Worm (Caenorhabditis elegans) whole organism, young adult: ENCODE results near the gene sri-36.
"Not testable (repeated sequence)": the region's sequence is repeated elsewhere in the genome, so short reads cannot be mapped to it uniquely, and the experiment has no call there.

Source experiments
- C17E4.6 ChIP-seq: fragments of 200-800 bp; sonication (Bioruptor generic); IDR thresholded peaks from 2 replicates; pipeline ENCODE4 v1.3.6; 2022; ENCODE audit warnings: missing genetic modification reagents, missing genetic modification characterization, missing compliant biosample characterization
- D2030.7 ChIP-seq: fragments of 200-800 bp; sonication (Bioruptor generic); IDR thresholded peaks from 2 replicates; pipeline ENCODE4 v1.3.6; 2022; ENCODE audit warnings: missing genetic modification reagents, missing genetic modification characterization, missing compliant biosample characterization
- F49E8.2 ChIP-seq: sonication (generic microtip); optimal IDR thresholded peaks from 3 replicates; lab custom pipeline; 2017; ENCODE audit warnings: missing genetic modification characterization, mild to moderate bottlenecking, missing compliant biosample characterization, antibody characterized with exemption, moderate library complexity; ENCODE audit not compliant: insufficient read depth
- F57A8.1 ChIP-seq: fragments of 200-800 bp; sonication (Bioruptor generic); optimal IDR thresholded peaks from 2 replicates; lab custom pipeline; 2018; ENCODE audit warnings: mild to moderate bottlenecking, missing genetic modification characterization, moderate library complexity, missing compliant biosample characterization
- ama-1 ChIP-seq, 3 experiments: fragments of 150-350 bp in 1 of 3; sonication (generic microtip) in 2 of 3; optimal IDR thresholded peaks; 2 replicates each; lab custom pipeline; 2014 to 2018; ENCODE audit warnings: missing biosample characterization in 2 of 3, missing genetic modification characterization in 2 of 3, missing genetic modification reagents in 2 of 3
- athp-1 ChIP-seq: sonication (generic microtip); optimal IDR thresholded peaks from 2 replicates; lab custom pipeline; 2017; ENCODE audit warnings: mild to moderate bottlenecking, missing genetic modification characterization, missing compliant biosample characterization
- attf-6 ChIP-seq: fragments of 200-800 bp; sonication (Bioruptor generic); IDR thresholded peaks from 2 replicates; pipeline ENCODE4 v1.3.6; 2022; ENCODE audit warnings: missing genetic modification reagents, missing genetic modification characterization, missing compliant biosample characterization
- ceh-100 ChIP-seq: fragments of 200-800 bp; sonication (Bioruptor generic); IDR thresholded peaks from 2 replicates; pipeline ENCODE4 v1.3.6; 2022; ENCODE audit warnings: missing genetic modification reagents, missing genetic modification characterization, missing compliant biosample characterization
- ceh-91 ChIP-seq: fragments of 200-800 bp; sonication (Bioruptor generic); IDR thresholded peaks from 2 replicates; pipeline ENCODE4 v1.3.6; 2022; ENCODE audit warnings: missing genetic modification reagents, missing genetic modification characterization, missing compliant biosample characterization
- dox-1 ChIP-seq: fragments of 200-800 bp; sonication (Bioruptor generic); IDR thresholded peaks from 2 replicates; pipeline ENCODE4 v1.3.6; 2022; ENCODE audit warnings: missing genetic modification reagents, missing genetic modification characterization, missing compliant biosample characterization
- egrh-3 ChIP-seq: fragments of 200-800 bp; sonication (Bioruptor generic); IDR thresholded peaks from 2 replicates; pipeline ENCODE4 v1.3.6; 2022; ENCODE audit warnings: missing genetic modification reagents, missing genetic modification characterization, missing compliant biosample characterization
- hmg-1.2 ChIP-seq: fragments of 200-800 bp; sonication (Bioruptor generic); IDR thresholded peaks from 2 replicates; pipeline ENCODE4 v1.3.6; 2022; ENCODE audit warnings: missing genetic modification reagents, missing genetic modification characterization, missing compliant biosample characterization
- lin-26 ChIP-seq: fragments of 200-800 bp; sonication (Bioruptor generic); IDR thresholded peaks from 2 replicates; pipeline ENCODE4 v1.3.6; 2022; ENCODE audit warnings: missing genetic modification reagents, missing genetic modification characterization, missing compliant biosample characterization
- lin-35 ChIP-seq, 3 experiments: fragments of 150-350 bp in 2 of 3; sonication (generic microtip) in 1 of 3; optimal IDR thresholded peaks; 2 replicates each; lab custom pipeline; 2014 to 2018; ENCODE audit warnings: missing biosample characterization in 3 of 3, missing genetic modification characterization in 3 of 3, missing genetic modification reagents in 3 of 3
- madf-6 ChIP-seq: fragments of 200-800 bp; sonication (Bioruptor generic); IDR thresholded peaks from 2 replicates; pipeline ENCODE4 v1.3.6; 2022; ENCODE audit warnings: missing genetic modification reagents, missing genetic modification characterization, missing compliant biosample characterization
- madf-8 ChIP-seq: fragments of 200-800 bp; sonication (Bioruptor generic); conservative IDR thresholded peaks from 2 replicates; pipeline ENCODE4 v1.3.6; 2022; ENCODE audit warnings: missing genetic modification reagents, missing genetic modification characterization, missing compliant biosample characterization
- mcd-1 ChIP-seq: fragments of 200-800 bp; sonication (Bioruptor generic); IDR thresholded peaks from 2 replicates; pipeline ENCODE4 v1.3.6; 2022; ENCODE audit warnings: missing genetic modification reagents, missing genetic modification characterization, missing compliant biosample characterization
- nfyb-1 ChIP-seq: fragments of 200-800 bp; sonication (Bioruptor generic); IDR thresholded peaks from 2 replicates; pipeline ENCODE4 v1.3.6; 2022; ENCODE audit warnings: missing genetic modification reagents, missing genetic modification characterization, missing compliant biosample characterization
- nhr-27 ChIP-seq: fragments of 200-800 bp; sonication (Bioruptor generic); optimal IDR thresholded peaks from 2 replicates; lab custom pipeline; 2018; ENCODE audit warnings: mild to moderate bottlenecking, missing genetic modification characterization, moderate library complexity, missing compliant biosample characterization
- rcor-1 ChIP-seq: fragments of 200-800 bp; sonication (Bioruptor generic); IDR thresholded peaks from 2 replicates; pipeline ENCODE4 v1.3.6; 2022; ENCODE audit warnings: missing genetic modification reagents, missing genetic modification characterization, missing compliant biosample characterization
- rec-8 ChIP-seq, 2 experiments: sonication (generic microtip); optimal IDR thresholded peaks; 2 replicates each; lab custom pipeline; 2016; ENCODE audit warnings: mild to moderate bottlenecking in 2 of 2, missing genetic modification characterization in 2 of 2, missing genetic modification reagents in 2 of 2, missing genotype in 2 of 2, missing biosample characterization in 1 of 2, missing compliant biosample characterization in 1 of 2, moderate library complexity in 1 of 2
- rpc-1 ChIP-seq, 2 experiments: fragments of 150-350 bp in 1 of 2; sonication (generic microtip) in 1 of 2; optimal IDR thresholded peaks; 2 replicates each; lab custom pipeline; 2014 to 2018; ENCODE audit warnings: missing biosample characterization in 1 of 2, missing genetic modification characterization in 1 of 2, missing genetic modification reagents in 1 of 2, missing genotype in 1 of 2
- sea-2 ChIP-seq: fragments of 200-800 bp; sonication (Bioruptor generic); IDR thresholded peaks from 2 replicates; pipeline ENCODE4 v1.3.6; 2022; ENCODE audit warnings: missing genetic modification characterization, missing compliant biosample characterization
- snpc-4 ChIP-seq, 5 experiments: fragments of 150-350 bp in 1 of 5; sonication (generic microtip) in 4 of 5; optimal IDR thresholded peaks; 2 replicates each; lab custom pipeline; 2014 to 2018; ENCODE audit warnings: missing genetic modification characterization in 5 of 5, missing biosample characterization in 3 of 5, antibody characterized with exemption in 2 of 5, mild to moderate bottlenecking in 2 of 5, missing compliant biosample characterization in 2 of 5, missing genotype in 2 of 5, moderate library complexity in 2 of 5, missing genetic modification reagents in 1 of 5
- unc-62 ChIP-seq: fragments of 150-350 bp; optimal IDR thresholded peaks from 2 replicates; lab custom pipeline; 2014; ENCODE audit warnings: missing biosample characterization, missing genetic modification reagents, missing genetic modification characterization
- zfh-2 ChIP-seq: fragments of 200-800 bp; sonication (Bioruptor generic); conservative IDR thresholded peaks from 2 replicates; pipeline ENCODE4 v1.3.6; 2022; ENCODE audit warnings: missing genetic modification reagents, missing genetic modification characterization, missing compliant biosample characterization
- ztf-22 ChIP-seq: fragments of 200-800 bp; sonication (Bioruptor generic); optimal IDR thresholded peaks from 2 replicates; lab custom pipeline; 2018; ENCODE audit warnings: mild to moderate bottlenecking, missing genetic modification characterization, moderate library complexity, missing compliant biosample characterization
- ztf-25 ChIP-seq: fragments of 200-800 bp; sonication (Bioruptor generic); IDR thresholded peaks from 2 replicates; pipeline ENCODE4 v1.3.6; 2022; ENCODE audit warnings: missing genetic modification reagents, missing genetic modification characterization, missing compliant biosample characterization
- ztf-26 ChIP-seq: sonication (generic microtip); optimal IDR thresholded peaks from 2 replicates; lab custom pipeline; 2017; ENCODE audit warnings: missing genetic modification characterization, missing compliant biosample characterization
- ztf-3 ChIP-seq: fragments of 200-800 bp; sonication (Bioruptor generic); optimal IDR thresholded peaks from 2 replicates; lab custom pipeline; 2018; ENCODE audit warnings: mild to moderate bottlenecking, missing genetic modification characterization, missing compliant biosample characterization

sri-36 gene

ce11 chrII:2564899-2565298 lies 20.5 kb downstream of the sri-36 start, which contains the start of gene usp-39 (continued):
- TF ChIP-seq lin-35 (GFP tag; optimal IDR thresholded peaks at IDR 0.05; lab: Kevin White, UChicago) = peak in 1 of 3 experiments; percentile 89
- TF ChIP-seq ceh-100 (GFP tag; lab: Robert Waterston, UW) = peak; percentile 25; the same call in 1 of the 2 replicates
- peak; percentile 60 for TF ChIP-seq snpc-4 (GFP tag; optimal IDR thresholded peaks at IDR 0.05; lab: Kevin White, UChicago)
- peak in 1 of 4 experiments; percentile 54 for TF ChIP-seq snpc-4 (tag; optimal IDR thresholded peaks at IDR 0.05; lab: Kevin White, UChicago)
- peak; percentile 60 for TF ChIP-seq D2030.7 (GFP tag; lab: Robert Waterston, UW)
- TF ChIP-seq, all 124 proteins: peak for 31

- TF ChIP-seq rpc-1 (optimal IDR thresholded peaks at IDR 0.05; lab: Kevin White, UChicago) (no peak), rpc-1 (tag; optimal IDR thresholded peaks at IDR 0.05; lab: Kevin White, UChicago) (no peak), hmg-1.2 (no peak)
- TF ChIP-seq, all 124 proteins: peak for 0
Measured at ce11 chrII:2563973-2564372, 21.4 kb downstream of the sri-36 start, which contains the start of gene nep-18. Gene nep-18 (minus strand): TSS chrII:2564073.

ce11 chrII:2556388-2556787 lies 29.0 kb downstream of the sri-36 start:
- peak; percentile 26; the same call in 1 of the 2 replicates for TF ChIP-seq mcd-1
- peak; percentile 78; the same call in 1 of the 2 replicates for TF ChIP-seq attf-6 (GFP tag; lab: Robert Waterston, UW)
- 0 out of 2 replicates have a peak, but pooled peaks have one; percentile 42 for TF ChIP-seq ztf-25 (GFP tag; lab: Robert Waterston, UW)
- peak; percentile 34; the same call in 1 of the 2 replicates for TF ChIP-seq dox-1 (GFP tag; lab: Robert Waterston, UW)
- peak; percentile 75; the same call in 1 of the 2 replicates for TF ChIP-seq zfh-2
- TF ChIP-seq lin-26 (GFP tag; lab: Robert Waterston, UW) = peak; percentile 97
- TF ChIP-seq sea-2 (GFP tag; lab: Robert Waterston, UW) = 0 out of 2 replicates have a peak, but pooled peaks have one; percentile 60
- TF ChIP-seq egrh-3 (GFP tag; lab: Robert Waterston, UW) = peak; percentile 93; the same call in 1 of the 2 replicates
- peak; percentile 43; the same call in 1 of the 2 replicates for TF ChIP-seq madf-6
- TF ChIP-seq, all 124 proteins: peak for 9; not testable (repeated sequence) for 115

DNA sequence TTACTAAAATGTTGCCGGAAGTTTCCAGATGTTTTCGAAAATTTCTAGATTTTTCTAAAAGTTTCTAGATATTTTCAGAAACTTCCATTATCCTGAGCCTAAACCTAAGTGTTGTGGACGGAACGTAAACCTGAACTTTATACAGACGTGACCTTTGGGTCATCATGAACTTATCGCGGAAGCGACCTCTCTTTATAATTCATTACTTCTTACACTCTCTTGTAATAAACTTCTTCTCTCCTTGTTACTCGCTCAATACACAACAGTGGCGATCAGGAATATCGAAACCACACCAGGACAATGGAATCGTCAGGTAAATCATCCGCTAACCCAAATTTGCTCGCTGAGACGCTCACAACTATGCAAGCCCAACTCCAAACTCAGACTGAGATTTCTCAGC lies 31.7 kb downstream of the sri-36 start, which contains the start of gene K02F6.1:
TSS of gene K02F6.1 (plus strand) at position 301 of the 400 bp plus-strand sequence.
- TF ChIP-seq rcor-1 (GFP tag; lab: Robert Waterston, UW); nhr-27; madf-8 (GFP tag; lab: Robert Waterston, UW): not testable (repeated sequence)

DNA sequence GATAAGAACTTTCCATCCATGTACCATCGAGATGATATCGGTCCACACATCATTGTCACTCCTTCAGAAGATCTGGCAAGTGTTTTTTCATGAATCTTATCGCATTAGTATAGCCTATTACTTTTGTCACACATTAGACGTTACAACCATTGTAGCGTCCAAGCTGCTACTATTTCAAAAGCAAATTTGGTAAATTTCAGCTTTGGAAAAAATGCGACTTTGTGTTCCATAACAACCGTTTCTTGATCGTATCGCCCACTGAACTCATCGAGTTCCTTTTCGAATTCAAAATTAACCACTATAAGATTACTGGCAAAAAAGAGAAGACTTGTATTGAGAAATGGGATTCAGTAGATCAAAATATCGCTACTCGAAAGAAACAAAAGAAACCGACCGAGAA lies 32.4 kb downstream of the sri-36 start:
- no peak for TF ChIP-seq rpc-1 (optimal IDR thresholded peaks at IDR 0.05; lab: Kevin White, UChicago)
- TF ChIP-seq rpc-1 (tag; optimal IDR thresholded peaks at IDR 0.05; lab: Kevin White, UChicago) = no peak

DNA sequence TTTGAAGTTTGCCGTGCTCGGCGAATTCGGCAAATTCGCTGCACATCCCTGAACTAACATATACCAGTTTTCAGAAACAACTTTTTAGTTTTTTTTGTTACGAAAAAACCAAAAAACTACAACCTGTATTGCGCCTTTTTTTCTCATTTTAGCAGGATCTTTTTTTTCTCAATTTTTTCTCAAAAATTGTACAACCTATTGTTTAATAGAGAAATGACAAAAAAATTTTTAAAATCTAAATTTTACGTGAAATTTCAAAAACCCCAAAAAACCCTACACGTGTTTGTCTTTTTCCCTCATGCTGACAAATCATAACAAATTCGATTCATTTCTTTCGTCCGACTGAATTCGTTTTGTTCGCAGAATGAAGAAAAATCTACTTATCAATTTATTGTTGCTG lies 39.5 kb downstream of the sri-36 start, which contains the start of gene K02F6.3:
TSS of gene K02F6.3 (plus strand) at position 301 of the 400 bp plus-strand sequence.
- no peak for TF ChIP-seq ztf-22 (GFP tag; lab: Kevin White, UChicago)
- TF ChIP-seq nfyb-1 (GFP tag; lab: Robert Waterston, UW) = no peak
- no peak for TF ChIP-seq unc-62 (GFP tag; lab: Kevin White, UChicago)
- TF ChIP-seq F57A8.1 (GFP tag; lab: Kevin White, UChicago) = no peak
- TF ChIP-seq rec-8 (tag; optimal IDR thresholded peaks at IDR 0.05; lab: Kevin White, UChicago) = no peak
- no peak for TF ChIP-seq madf-6
- no peak for TF ChIP-seq C17E4.6 (GFP tag; lab: Robert Waterston, UW)
- no peak for TF ChIP-seq attf-6 (GFP tag; lab: Robert Waterston, UW)
- TF ChIP-seq ztf-26 (tag; lab: Kevin White, UChicago) = no peak
- no peak for TF ChIP-seq F49E8.2 (tag; lab: Kevin White, UChicago)
- TF ChIP-seq ztf-3 = no peak
- TF ChIP-seq ama-1 (optimal IDR thresholded peaks at IDR 0.05; lab: Kevin White, UChicago) = no peak
- no peak for TF ChIP-seq ama-1 (GFP tag; optimal IDR thresholded peaks at IDR 0.05; lab: Kevin White, UChicago)
- no peak for TF ChIP-seq ceh-91 (GFP tag; lab: Robert Waterston, UW)
- no peak for TF ChIP-seq athp-1 (tag; lab: Kevin White, UChicago)
